Worm (Caenorhabditis elegans) whole organism, L3 larva: ENCODE data around the gene Y82E9BR.9.

Experiments used
- ceh-82 ChIP-seq: fragments of 150-350 bp; optimal IDR thresholded peaks from 2 replicates; lab custom pipeline; 2014; ENCODE audit warnings: missing biosample characterization, missing genetic modification characterization
- daf-12 ChIP-seq: fragments of 150-350 bp; optimal IDR thresholded peaks from 2 replicates; lab custom pipeline; 2014; ENCODE audit warnings: missing biosample characterization, missing genetic modification reagents, missing genetic modification characterization
- egl-27 ChIP-seq: sonication (generic microtip); optimal IDR thresholded peaks from 4 replicates; lab custom pipeline; 2017; ENCODE audit warnings: missing biosample characterization, missing genetic modification reagents, missing genetic modification characterization
- elt-1 ChIP-seq: fragments of 150-350 bp; optimal IDR thresholded peaks from 2 replicates; lab custom pipeline; 2014; ENCODE audit warnings: missing biosample characterization, missing genetic modification characterization
- lin-15B ChIP-seq: fragments of 150-350 bp; optimal IDR thresholded peaks from 2 replicates; lab custom pipeline; 2014; ENCODE audit warnings: missing biosample characterization, missing genetic modification characterization
- nhr-23 ChIP-seq: fragments of 150-350 bp; optimal IDR thresholded peaks from 2 replicates; lab custom pipeline; 2014; ENCODE audit warnings: missing biosample characterization, missing genetic modification reagents, missing genetic modification characterization
- nhr-25 ChIP-seq: sonication (generic microtip); optimal IDR thresholded peaks from 2 replicates; lab custom pipeline; 2017; ENCODE audit warnings: missing biosample characterization, missing genetic modification characterization
- skn-1 ChIP-seq: fragments of 150-350 bp; optimal IDR thresholded peaks from 2 replicates; lab custom pipeline; 2014; ENCODE audit warnings: missing biosample characterization, missing genetic modification characterization
- unc-39 ChIP-seq: sonication (generic microtip); optimal IDR thresholded peaks from 4 replicates; lab custom pipeline; 2017; ENCODE audit warnings: missing biosample characterization, missing genetic modification characterization
- unc-62 ChIP-seq: fragments of 150-350 bp; sonication (generic microtip); optimal IDR thresholded peaks from 4 replicates; lab custom pipeline; 2014; ENCODE audit warnings: missing biosample characterization, missing genetic modification reagents, missing genetic modification characterization

DNA sequence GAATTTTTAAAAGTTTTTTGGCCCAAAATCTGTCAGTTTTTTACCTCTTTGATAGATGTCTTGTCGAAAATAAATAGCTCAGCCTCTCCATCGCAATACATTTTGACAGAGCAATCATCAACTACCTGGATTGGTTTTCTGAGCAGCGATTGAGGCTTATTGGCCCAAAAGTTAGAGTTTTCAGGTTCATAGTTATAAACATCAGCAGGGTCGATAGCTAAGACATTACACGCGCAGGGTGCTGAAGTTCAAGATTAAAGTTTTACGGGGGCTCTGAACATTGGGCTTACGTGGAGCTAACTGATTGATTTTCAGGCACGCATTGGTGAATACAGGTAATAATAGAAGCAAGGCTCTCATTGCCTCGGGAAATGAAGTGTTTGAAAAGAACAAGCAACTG lies at the start of gene Y82E9BR.9:
- TF ChIP-seq egl-27 (tag; lab: Kevin White, UChicago) (no peak), elt-1 (tag; lab: Kevin White, UChicago) (no peak), lin-15B (tag; lab: Kevin White, UChicago) (no peak), unc-62 (GFP tag; lab: Kevin White, UChicago) (no peak), skn-1 (tag; lab: Kevin White, UChicago) (no peak), daf-12 (tag; lab: Kevin White, UChicago) (no peak), nhr-23 (tag; lab: Kevin White, UChicago) (no peak), nhr-25 (tag; lab: Kevin White, UChicago) (no peak), ceh-82 (no peak), unc-39 (no peak)
